Worm (Caenorhabditis elegans): ENCODE measurements around the gene EEED8.18.

DNA sequence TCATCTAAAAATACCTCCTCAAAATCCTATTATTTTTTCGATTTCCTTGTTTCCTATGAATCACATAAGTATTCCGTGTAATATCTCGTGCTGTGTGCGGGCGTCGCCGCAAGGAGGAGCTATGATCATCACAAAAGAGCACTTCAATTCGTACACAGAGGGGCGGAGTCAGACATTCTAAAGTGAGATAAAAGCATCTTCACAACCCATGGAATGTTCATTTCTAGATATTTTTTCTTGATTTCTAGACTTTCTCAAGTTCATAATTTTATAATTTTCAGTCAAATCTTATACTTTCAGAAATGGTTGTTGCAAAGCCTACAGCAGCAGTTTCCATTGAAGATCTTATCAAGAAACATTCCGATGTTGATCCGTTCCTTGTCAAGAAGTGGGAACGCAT lies 35.0 kb upstream of the EEED8.18 start, which contains the start of gene cex-1:
- no peak for TF ChIP-seq fkh-6 (tag; optimal IDR thresholded peaks at IDR 0.05)
- TF ChIP-seq ref-2 (tag; optimal IDR thresholded peaks at IDR 0.05): no peak
- no peak for TF ChIP-seq pha-2 (tag; optimal IDR thresholded peaks at IDR 0.05)
- no peak for TF ChIP-seq pqm-1 (tag; optimal IDR thresholded peaks at IDR 0.05)
- no peak for TF ChIP-seq ahr-1 (tag; optimal IDR thresholded peaks at IDR 0.05)
- no peak for TF ChIP-seq rnt-1 (tag; optimal IDR thresholded peaks at IDR 0.05)
- TF ChIP-seq ama-1 (optimal IDR thresholded peaks at IDR 0.05): no peak
- no peak for TF ChIP-seq fkh-10 (GFP tag; optimal IDR thresholded peaks at IDR 0.05)
- no peak for TF ChIP-seq tbx-7 (tag; optimal IDR thresholded peaks at IDR 0.05)
- no peak for TF ChIP-seq T23F11.4 (GFP tag; optimal IDR thresholded peaks at IDR 0.05)
- TF ChIP-seq mec-3 (tag; optimal IDR thresholded peaks at IDR 0.05; ENCODE audit: borderline replicate concordance): no peak
- no peak for TF ChIP-seq nhr-11 (tag; optimal IDR thresholded peaks at IDR 0.05)
- no peak for TF ChIP-seq hlh-30 (tag; optimal IDR thresholded peaks at IDR 0.05; ENCODE audit: insufficient read depth)
- TF ChIP-seq pha-4 (tag; optimal IDR thresholded peaks at IDR 0.05): no peak
